Worm (Caenorhabditis elegans): Measurements from ENCODE around the gene nhr-28.

The nhr-28 gene

DNA sequence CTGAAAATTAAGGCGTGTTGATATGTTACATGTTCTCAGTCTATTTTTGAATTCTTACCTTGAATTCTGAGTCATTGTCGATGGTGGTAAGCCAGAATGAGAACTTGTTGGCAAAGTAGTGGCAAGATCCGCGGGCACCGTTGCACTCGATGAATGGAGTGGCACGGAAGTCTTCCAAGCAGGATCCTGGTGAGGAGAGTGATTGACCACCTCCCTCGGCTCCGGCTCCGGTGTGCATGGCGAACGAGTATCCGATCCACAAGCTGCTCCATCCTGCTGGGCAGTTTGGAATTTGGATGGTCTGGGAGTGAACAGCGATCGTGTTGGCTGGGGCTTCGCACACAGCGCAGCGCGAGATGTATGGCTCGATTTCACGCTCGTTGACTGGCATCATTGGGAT is 26.3 kb downstream of the nhr-28 start:
- TF ChIP-seq pha-4 (tag; optimal IDR thresholded peaks at IDR 0.05) (no peak), sox-2 (GFP tag; IDR thresholded peaks at IDR 0.05) (no peak), ceh-45 (GFP tag; IDR thresholded peaks at IDR 0.05) (no peak), dve-1 (tag; optimal IDR thresholded peaks at IDR 0.05) (no peak), rnt-1 (tag; optimal IDR thresholded peaks at IDR 0.05) (no peak), T23F11.4 (GFP tag; optimal IDR thresholded peaks at IDR 0.05) (no peak), ceh-9 (tag; optimal IDR thresholded peaks at IDR 0.05) (no peak), ztf-16 (tag; optimal IDR thresholded peaks at IDR 0.05) (no peak), hlh-15 (tag; optimal IDR thresholded peaks at IDR 0.05) (no peak), nhr-11 (tag; optimal IDR thresholded peaks at IDR 0.05) (no peak), F13H6.1 (tag; optimal IDR thresholded peaks at IDR 0.05) (no peak), ttx-3 (tag; optimal IDR thresholded peaks at IDR 0.05) (no peak), pag-3 (tag; optimal IDR thresholded peaks at IDR 0.05; ENCODE audit: borderline replicate concordance) (no peak), unc-86 (tag; optimal IDR thresholded peaks at IDR 0.05) (no peak), mec-3 (tag; optimal IDR thresholded peaks at IDR 0.05; ENCODE audit: borderline replicate concordance) (no peak), nhr-232 (tag; optimal IDR thresholded peaks at IDR 0.05) (no peak)

DNA sequence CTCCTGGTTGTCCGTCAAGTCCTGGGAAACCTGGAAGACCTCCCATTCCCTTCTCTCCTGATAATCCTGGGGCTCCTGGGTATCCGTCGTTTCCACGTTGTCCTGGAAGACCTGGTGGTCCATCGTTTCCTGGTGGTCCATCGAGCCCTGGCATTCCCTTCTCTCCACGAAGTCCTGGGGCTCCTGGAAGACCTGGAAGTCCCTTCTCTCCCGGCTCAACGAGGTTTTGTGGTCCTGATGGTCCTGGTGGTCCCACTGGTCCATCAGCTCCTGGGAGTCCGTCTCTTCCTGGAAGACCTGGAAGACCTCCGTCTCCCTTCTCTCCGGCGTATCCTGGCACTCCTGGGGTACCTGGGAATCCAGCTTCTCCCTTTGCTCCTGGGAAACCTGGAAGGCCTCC is 27.1 kb downstream of the nhr-28 start:
- no peak for TF ChIP-seq hlh-30 (tag; optimal IDR thresholded peaks at IDR 0.05; ENCODE audit: insufficient read depth)

ce11 chrX:16383084-16383483 is 28.3 kb downstream of the nhr-28 start:
- TF ChIP-seq hlh-6 (tag; optimal IDR thresholded peaks at IDR 0.05) (no peak), sdc-2 (tag; optimal IDR thresholded peaks at IDR 0.05) (no peak), elt-4 (tag; optimal IDR thresholded peaks at IDR 0.05) (peak; percentile 72)

- no peak for TF ChIP-seq hlh-6 (tag; optimal IDR thresholded peaks at IDR 0.05)
- no peak for TF ChIP-seq che-1 (tag; optimal IDR thresholded peaks at IDR 0.05)
- no peak for TF ChIP-seq madf-2 (tag; optimal IDR thresholded peaks at IDR 0.05)
- TF ChIP-seq ceh-30 (tag; optimal IDR thresholded peaks at IDR 0.05), result no peak
- no peak for TF ChIP-seq ets-4 (tag; optimal IDR thresholded peaks at IDR 0.05)
These were observed 29.2 kb downstream of the nhr-28 start for ce11 chrX:16384010-16384409.

DNA sequence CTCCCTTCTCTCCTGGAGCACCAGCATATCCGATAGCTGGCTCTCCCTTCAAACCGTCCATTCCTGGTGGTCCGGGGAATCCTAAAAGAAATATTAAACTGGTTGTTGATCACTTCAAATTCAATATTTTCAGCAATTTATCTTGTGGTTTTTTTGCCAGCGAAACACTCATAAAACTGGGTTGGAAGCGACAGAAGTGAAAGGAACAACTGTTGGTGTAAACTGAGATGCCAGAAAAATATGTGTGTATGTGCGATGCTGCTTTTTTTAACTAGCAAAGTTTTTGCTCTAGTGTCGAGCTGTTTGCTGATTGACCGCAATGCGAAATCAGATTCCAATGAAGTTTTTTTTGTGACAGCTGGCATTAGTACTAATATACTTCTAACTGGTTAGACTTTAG is 32.4 kb downstream of the nhr-28 start:
- TF ChIP-seq sox-2 (GFP tag; IDR thresholded peaks at IDR 0.05), result no peak
- TF ChIP-seq sdc-2 (tag; optimal IDR thresholded peaks at IDR 0.05), result no peak
- TF ChIP-seq tbx-2 (tag; optimal IDR thresholded peaks at IDR 0.05), result no peak
- no peak for TF ChIP-seq hlh-15 (tag; optimal IDR thresholded peaks at IDR 0.05)
- no peak for TF ChIP-seq nhr-232 (tag; optimal IDR thresholded peaks at IDR 0.05)
- no peak for TF ChIP-seq madf-2 (tag; optimal IDR thresholded peaks at IDR 0.05)
- TF ChIP-seq ceh-6 (GFP tag; optimal IDR thresholded peaks at IDR 0.05), result no peak
- no peak for TF ChIP-seq elt-4 (tag; optimal IDR thresholded peaks at IDR 0.05)
- no peak for TF ChIP-seq ztf-16 (tag; optimal IDR thresholded peaks at IDR 0.05)
- no peak for TF ChIP-seq fax-1 (tag; optimal IDR thresholded peaks at IDR 0.05)
- no peak for TF ChIP-seq pha-2 (tag; optimal IDR thresholded peaks at IDR 0.05)
- TF ChIP-seq ceh-48 (tag; optimal IDR thresholded peaks at IDR 0.05), result no peak

ce11 chrX:16387690-16388361 is 33.0 kb downstream of the nhr-28 start:
- TF ChIP-seq unc-55 (GFP tag; optimal IDR thresholded peaks at IDR 0.05) (peak; percentile 89), Y22D7AL.16 (tag; optimal IDR thresholded peaks at IDR 0.05) (no peak)

ce11 chrX:16388362-16388761 is 33.6 kb downstream of the nhr-28 start:
- TF ChIP-seq unc-86 (tag; optimal IDR thresholded peaks at IDR 0.05), result no peak
- no peak for TF ChIP-seq Y22D7AL.16 (tag; optimal IDR thresholded peaks at IDR 0.05)
- no peak for TF ChIP-seq sdc-2 (tag; optimal IDR thresholded peaks at IDR 0.05)
- no peak for TF ChIP-seq npax-4 (tag; optimal IDR thresholded peaks at IDR 0.05)
- no peak for TF ChIP-seq pqm-1 (tag; optimal IDR thresholded peaks at IDR 0.05)
- TF ChIP-seq tbx-7 (tag; optimal IDR thresholded peaks at IDR 0.05), result no peak
- TF ChIP-seq sox-2 (GFP tag; IDR thresholded peaks at IDR 0.05), result no peak
- TF ChIP-seq ceh-22 (tag; optimal IDR thresholded peaks at IDR 0.05), result no peak
- TF ChIP-seq ceh-48 (tag; optimal IDR thresholded peaks at IDR 0.05), result no peak
- no peak for TF ChIP-seq gmeb-2 (tag; optimal IDR thresholded peaks at IDR 0.05)
- no peak for TF ChIP-seq pag-3 (tag; optimal IDR thresholded peaks at IDR 0.05; ENCODE audit: borderline replicate concordance)
- TF ChIP-seq F13H6.1 (tag; optimal IDR thresholded peaks at IDR 0.05), result no peak
- TF ChIP-seq ceh-24 (tag; optimal IDR thresholded peaks at IDR 0.05), result no peak
- TF ChIP-seq ceh-45 (GFP tag; IDR thresholded peaks at IDR 0.05), result no peak
- no peak for TF ChIP-seq nhr-232 (tag; optimal IDR thresholded peaks at IDR 0.05)
- TF ChIP-seq ets-4 (tag; optimal IDR thresholded peaks at IDR 0.05), result no peak
